Worm (Caenorhabditis elegans) whole organism, L2 larva: Measurements from ENCODE around the gene F13D11.3.

ENCODE experiments used
- nhr-12 ChIP-seq: fragments of 150-350 bp; optimal IDR thresholded peaks from 2 replicates; lab custom pipeline; 2014; ENCODE audit warnings: missing biosample characterization, missing genetic modification characterization
- nhr-6 ChIP-seq: fragments of 150-350 bp; optimal IDR thresholded peaks from 2 replicates; lab custom pipeline; 2014; ENCODE audit warnings: missing biosample characterization, missing genetic modification characterization

ce11 chrX:5829175-5829574 is 23.5 kb upstream of the F13D11.3 start, which contains the start of gene acp-5:
- TF ChIP-seq nhr-12 (no peak), nhr-6 (tag; lab: Kevin White, UChicago) (no peak)
